Fruit fly (Drosophila melanogaster) whole organism, embryonic: Measurements from ENCODE around the gene VhaM9.7-d.

Source experiments
- ATbp ChIP-seq: fragments of 200-800 bp; sonication (Bioruptor generic); optimal IDR thresholded peaks from 2 replicates; lab custom pipeline; 2017; ENCODE audit warnings: missing biosample characterization, mild to moderate bottlenecking, missing genetic modification characterization, missing genetic modification reagents
- Ada2b ChIP-seq: fragments of 200-800 bp; sonication (Bioruptor generic); IDR thresholded peaks from 2 replicates; pipeline ENCODE4 v1.3.6; 2022; ENCODE audit warnings: missing biosample characterization, missing genetic modification characterization
- BEAF-32 ChIP-seq: fragments of 200-800 bp; sonication (Bioruptor generic); optimal IDR thresholded peaks from 3 replicates; lab custom pipeline; 2017; ENCODE audit warnings: missing biosample characterization, missing genetic modification characterization, mild to moderate bottlenecking, moderate library complexity, missing genetic modification reagents
- CG13624 ChIP-seq: fragments of 200-800 bp; sonication (Bioruptor generic); optimal IDR thresholded peaks from 2 replicates; lab custom pipeline; 2016; ENCODE audit warnings: missing biosample characterization, missing genetic modification characterization
- CG15479 ChIP-seq: fragments of 200-800 bp; sonication (Bioruptor generic); optimal IDR thresholded peaks from 3 replicates; lab custom pipeline; 2019; ENCODE audit warnings: missing biosample characterization, mild to moderate bottlenecking, missing genetic modification characterization, moderate library complexity
- CG17186 ChIP-seq: fragments of 200-800 bp; sonication (Bioruptor generic); optimal IDR thresholded peaks from 3 replicates; lab custom pipeline; 2017; ENCODE audit warnings: missing biosample characterization, missing genetic modification reagents, missing genetic modification characterization
- CG18011 ChIP-seq: fragments of 200-800 bp; sonication (Bioruptor generic); optimal IDR thresholded peaks from 2 replicates; lab custom pipeline; 2017; ENCODE audit warnings: missing biosample characterization, missing genetic modification characterization, mild to moderate bottlenecking, moderate library complexity, missing genotype
- CG2678 ChIP-seq: fragments of 200-800 bp; sonication (Bioruptor generic); optimal IDR thresholded peaks from 3 replicates; lab custom pipeline; 2019; ENCODE audit warnings: missing biosample characterization, mild to moderate bottlenecking, missing genetic modification characterization, moderate library complexity
- CG30020 ChIP-seq: fragments of 200-800 bp; optimal IDR thresholded peaks from 2 replicates; lab custom pipeline; 2019; ENCODE audit warnings: missing biosample characterization, mild to moderate bottlenecking, missing genetic modification characterization, moderate library complexity
- CG31441 ChIP-seq: fragments of 200-800 bp; sonication (Bioruptor generic); IDR thresholded peaks from 2 replicates; pipeline ENCODE4 v1.3.6; 2022; ENCODE audit warnings: missing biosample characterization, missing genetic modification characterization
- CG7839 ChIP-seq: fragments of 200-800 bp; sonication (Bioruptor generic); optimal IDR thresholded peaks from 3 replicates; lab custom pipeline; 2018; ENCODE audit warnings: missing biosample characterization, mild to moderate bottlenecking, missing genetic modification characterization, moderate library complexity
- CG8290 ChIP-seq, 3 experiments: fragments of 200-800 bp; sonication (Bioruptor generic); optimal IDR thresholded peaks; 2 replicates each; lab custom pipeline; 2016 to 2019; ENCODE audit warnings: missing biosample characterization in 3 of 3, missing genetic modification characterization in 3 of 3, mild to moderate bottlenecking in 2 of 3, moderate library complexity in 1 of 3
- CG8478 ChIP-seq: fragments of >200 bp; optimal IDR thresholded peaks from 2 replicates; lab custom pipeline; 2018
- CG9437 ChIP-seq: fragments of 200-800 bp; sonication (Bioruptor generic); optimal IDR thresholded peaks from 2 replicates; lab custom pipeline; 2018; ENCODE audit warnings: missing biosample characterization, mild to moderate bottlenecking, missing genetic modification characterization
- CG9727 ChIP-seq: fragments of 200-800 bp; sonication (Bioruptor generic); optimal IDR thresholded peaks from 3 replicates; lab custom pipeline; 2017; ENCODE audit warnings: missing biosample characterization, mild to moderate bottlenecking, missing genetic modification characterization
- CG9876 ChIP-seq: fragments of 200-800 bp; sonication (Bioruptor generic); optimal IDR thresholded peaks from 2 replicates; lab custom pipeline; 2016; ENCODE audit warnings: missing biosample characterization, missing genetic modification characterization
- Dek ChIP-seq: fragments of 200-800 bp; sonication (Bioruptor generic); optimal IDR thresholded peaks from 3 replicates; lab custom pipeline; 2019; ENCODE audit warnings: missing biosample characterization, mild to moderate bottlenecking, missing genetic modification characterization, moderate library complexity
- Dip3 ChIP-seq: fragments of 200-800 bp; sonication (Bioruptor generic); optimal IDR thresholded peaks from 3 replicates; lab custom pipeline; 2016; ENCODE audit warnings: missing biosample characterization, missing genetic modification characterization
- Eip74EF ChIP-seq, 2 experiments: fragments of 200-800 bp in 1 of 2; fragments of >200 bp in 1 of 2; sonication (Bioruptor generic) in 1 of 2; optimal IDR thresholded peaks; 2 replicates each; lab custom pipeline; 2017 to 2019; ENCODE audit warnings: missing biosample characterization in 2 of 2, missing genetic modification characterization in 2 of 2, mild to moderate bottlenecking in 1 of 2, moderate library complexity in 1 of 2
- Ets65A ChIP-seq: fragments of 200-800 bp; sonication (Bioruptor generic); peaks from one replicate; lab custom pipeline; 2016; ENCODE audit warnings: missing biosample characterization, missing genetic modification characterization
- Ets97D ChIP-seq: fragments of 200-800 bp; sonication (Bioruptor generic); optimal IDR thresholded peaks from 3 replicates; lab custom pipeline; 2016; ENCODE audit warnings: missing biosample characterization, missing genetic modification characterization
- HmgZ ChIP-seq: fragments of 200-800 bp; sonication (Bioruptor generic); optimal IDR thresholded peaks from 2 replicates; lab custom pipeline; 2018; ENCODE audit warnings: missing biosample characterization, mild to moderate bottlenecking, missing genetic modification characterization
- MBD-R2 ChIP-seq: fragments of 200-800 bp; sonication (Bioruptor generic); IDR thresholded peaks from 2 replicates; pipeline ENCODE4 v1.3.6; 2022; ENCODE audit warnings: missing biosample characterization, missing genetic modification characterization
- MESR4 ChIP-seq: fragments of 200-800 bp; sonication (Bioruptor generic); optimal IDR thresholded peaks from 2 replicates; lab custom pipeline; 2018; ENCODE audit warnings: missing biosample characterization, mild to moderate bottlenecking, missing genetic modification characterization, moderate library complexity
- Med ChIP-seq: fragments of 200-800 bp; sonication (Bioruptor generic); peaks from one replicate; lab custom pipeline; 2016; ENCODE audit warnings: missing biosample characterization, missing genetic modification characterization, mild to moderate bottlenecking, inconsistent platforms, moderate library complexity
- Mes4 ChIP-seq: fragments of 200-800 bp; sonication (Bioruptor generic); optimal IDR thresholded peaks from 2 replicates; lab custom pipeline; 2016; ENCODE audit warnings: missing biosample characterization, missing genetic modification characterization
- Sin3A ChIP-seq: fragments of >200 bp; optimal IDR thresholded peaks from 2 replicates; lab custom pipeline; 2018
- Six4 ChIP-seq: fragments of 200-800 bp; sonication (Bioruptor generic); optimal IDR thresholded peaks from 2 replicates; lab custom pipeline; 2016; ENCODE audit warnings: missing biosample characterization, missing genetic modification characterization
- Trl ChIP-seq, 3 experiments: fragments of >200 bp in 2 of 3; fragments of 200-800 bp in 1 of 3; sonication (Bioruptor generic) in 1 of 3; optimal IDR thresholded peaks; 2 replicates in 1 of 3; 3 replicates in 2 of 3; lab custom pipeline; 2016 to 2017; ENCODE audit warnings: missing biosample characterization in 1 of 3, missing genetic modification characterization in 1 of 3
- ato ChIP-seq: fragments of 200-800 bp; sonication (Bioruptor generic); IDR thresholded peaks from 2 replicates; pipeline ENCODE4 v1.3.6; 2022; ENCODE audit warnings: missing biosample characterization, missing genetic modification characterization; ENCODE audit not compliant: partially characterized antibody
- bcd ChIP-seq: fragments of 200-800 bp; sonication (Bioruptor generic); optimal IDR thresholded peaks from 2 replicates; lab custom pipeline; 2017; ENCODE audit warnings: missing biosample characterization, mild to moderate bottlenecking, missing genetic modification characterization
- br ChIP-seq: fragments of >200 bp; optimal IDR thresholded peaks from 2 replicates; lab custom pipeline; 2017
- btn ChIP-seq: fragments of 200-800 bp; sonication (Bioruptor generic); optimal IDR thresholded peaks from 2 replicates; lab custom pipeline; 2016; ENCODE audit warnings: missing biosample characterization, missing genetic modification characterization
- cg ChIP-seq: fragments of 200-800 bp; sonication (Bioruptor generic); optimal IDR thresholded peaks from 3 replicates; lab custom pipeline; 2019; ENCODE audit warnings: missing biosample characterization, mild to moderate bottlenecking, missing genetic modification characterization, moderate library complexity
- knrl ChIP-seq: fragments of 200-800 bp; sonication (Bioruptor generic); IDR thresholded peaks from 3 replicates; pipeline ENCODE4 v1.3.6; 2022; ENCODE audit warnings: missing biosample characterization, missing genetic modification characterization; ENCODE audit not compliant: partially characterized antibody
- mam ChIP-seq: fragments of 200-800 bp; sonication (Bioruptor generic); optimal IDR thresholded peaks from 3 replicates; lab custom pipeline; 2016; ENCODE audit warnings: missing biosample characterization, missing genetic modification characterization
- p53 ChIP-seq: fragments of 200-800 bp; sonication (Bioruptor generic); optimal IDR thresholded peaks from 2 replicates; lab custom pipeline; 2016; ENCODE audit warnings: missing biosample characterization, missing genetic modification characterization
- phol ChIP-seq: fragments of 200-800 bp; sonication (Bioruptor generic); optimal IDR thresholded peaks from 3 replicates; lab custom pipeline; 2018; ENCODE audit warnings: missing biosample characterization, mild to moderate bottlenecking, missing genetic modification characterization, moderate library complexity
- shn ChIP-seq: fragments of 200-800 bp; sonication (Bioruptor generic); optimal IDR thresholded peaks from 3 replicates; lab custom pipeline; 2016; ENCODE audit warnings: missing biosample characterization, missing genetic modification characterization
- so ChIP-seq: fragments of 200-800 bp; sonication (Bioruptor generic); IDR thresholded peaks from 3 replicates; pipeline ENCODE4 v1.3.6; 2022; ENCODE audit warnings: missing biosample characterization, missing genetic modification characterization
- stwl ChIP-seq: fragments of 200-800 bp; sonication (Bioruptor generic); optimal IDR thresholded peaks from 3 replicates; lab custom pipeline; 2018; ENCODE audit warnings: missing biosample characterization, mild to moderate bottlenecking, missing genetic modification characterization, moderate library complexity
- tll ChIP-seq, 2 experiments: fragments of 200-800 bp in 1 of 2; fragments of >200 bp in 1 of 2; sonication (Bioruptor generic) in 1 of 2; optimal IDR thresholded peaks; 2 replicates each; lab custom pipeline; 2017 to 2019; ENCODE audit warnings: missing biosample characterization in 2 of 2, missing genetic modification characterization in 2 of 2, mild to moderate bottlenecking in 1 of 2, moderate library complexity in 1 of 2
- tna ChIP-seq: fragments of 200-800 bp; sonication (Bioruptor generic); IDR thresholded peaks from 2 replicates; pipeline ENCODE4 v1.3.6; 2022; ENCODE audit warnings: missing biosample characterization, missing genetic modification characterization; ENCODE audit not compliant: partially characterized antibody
- zen ChIP-seq: fragments of 200-800 bp; sonication (Bioruptor generic); optimal IDR thresholded peaks from 3 replicates; lab custom pipeline; 2018; ENCODE audit warnings: missing biosample characterization, mild to moderate bottlenecking, missing genetic modification characterization, moderate library complexity

Gene VhaM9.7-d

dm6 chr3R:16996059-16996959 is 21.3 kb downstream of the VhaM9.7-d start, which contains the start of the genes EMC2A and CG3534 (continued):
- TF ChIP-seq CG9876 (GFP tag; lab: Kevin White, UChicago) (no peak), Trl (optimal IDR thresholded peaks at IDR 0.05; lab: Kevin White, UChicago) (peak in 1 of 2 experiments; percentile 8), Trl (GFP tag; optimal IDR thresholded peaks at IDR 0.05; lab: Kevin White, UChicago) (no peak), CG31441 (no peak), bcd (GFP tag; lab: Kevin White, UChicago) (peak; percentile 41), CG9727 (GFP tag; lab: Kevin White, UChicago) (no peak), CG2678 (tag; lab: Kevin White, UChicago) (peak; percentile 53), tll (GFP tag; optimal IDR thresholded peaks at IDR 0.05; lab: Kevin White, UChicago) (peak in 1 of 2 experiments; percentile 34), CG7839 (tag; lab: Kevin White, UChicago) (peak; percentile 54), Dek (peak; percentile 12), shn (GFP tag; lab: Kevin White, UChicago) (no peak), Sin3A (lab: Kevin White, UChicago) (peak; percentile 59), Six4 (peak; percentile 24), Dip3 (GFP tag; lab: Kevin White, UChicago) (peak; percentile 32), br (lab: Kevin White, UChicago) (no peak), so (peak; percentile 62; the same call in 2 of the 3 replicates), phol (peak; percentile 68), MESR4 (GFP tag; lab: Kevin White, UChicago) (peak; percentile 17), mam (peak; percentile 38)

- TF ChIP-seq Ets65A (GFP tag; lab: Kevin White, UChicago) (peak; percentile 90), stwl (tag; lab: Kevin White, UChicago) (peak; percentile 82), CG8290 (GFP tag; optimal IDR thresholded peaks at IDR 0.05; lab: Kevin White, UChicago) (no peak), CG8290 (tag; optimal IDR thresholded peaks at IDR 0.05; lab: Kevin White, UChicago) (peak in 1 of 2 experiments; percentile 76), Ada2b (no peak; the same call in 1 of the 2 replicates), CG9437 (GFP tag; lab: Kevin White, UChicago) (no peak), Mes4 (GFP tag; lab: Kevin White, UChicago) (no peak), CG15479 (GFP tag; lab: Kevin White, UChicago) (no peak), CG13624 (peak; percentile 41), CG17186 (peak; percentile 30), BEAF-32 (GFP tag; lab: Kevin White, UChicago) (peak; percentile 96), HmgZ (peak; percentile 75), Eip74EF (GFP tag; optimal IDR thresholded peaks at IDR 0.05; lab: Kevin White, UChicago) (peak in 1 of 2 experiments; percentile 29), p53 (GFP tag; lab: Kevin White, UChicago) (peak; percentile 53), MBD-R2 (GFP tag; lab: Robert Waterston, UW) (peak; percentile 93), Ets97D (GFP tag; lab: Kevin White, UChicago) (peak; percentile 78), CG18011 (no peak), tna (GFP tag; lab: Robert Waterston, UW) (peak; percentile 94), ATbp (no peak), Dip3 (GFP tag; lab: Kevin White, UChicago) (no peak), Sin3A (lab: Kevin White, UChicago) (peak; percentile 61), cg (GFP tag; lab: Kevin White, UChicago) (peak; percentile 18), Med (peak; percentile 90), ato (GFP tag; lab: Robert Waterston, UW) (peak; percentile 94), knrl (GFP tag; lab: Robert Waterston, UW) (peak; percentile 95), CG8478 (no peak), btn (no peak), CG30020 (peak; percentile 18), zen (tag; lab: Kevin White, UChicago) (no peak)
Measured at dm6 chr3R:17002218-17003110, 27.5 kb downstream of the VhaM9.7-d start, which contains the start of the genes Sf3a1 and Irc. TSS of gene Sf3a1 (minus strand) at chr3R:17002355. TSS of gene Irc (plus strand) at chr3R:17002875.
